Fruit fly (Drosophila melanogaster): ENCODE measurements around the gene to.

DNA sequence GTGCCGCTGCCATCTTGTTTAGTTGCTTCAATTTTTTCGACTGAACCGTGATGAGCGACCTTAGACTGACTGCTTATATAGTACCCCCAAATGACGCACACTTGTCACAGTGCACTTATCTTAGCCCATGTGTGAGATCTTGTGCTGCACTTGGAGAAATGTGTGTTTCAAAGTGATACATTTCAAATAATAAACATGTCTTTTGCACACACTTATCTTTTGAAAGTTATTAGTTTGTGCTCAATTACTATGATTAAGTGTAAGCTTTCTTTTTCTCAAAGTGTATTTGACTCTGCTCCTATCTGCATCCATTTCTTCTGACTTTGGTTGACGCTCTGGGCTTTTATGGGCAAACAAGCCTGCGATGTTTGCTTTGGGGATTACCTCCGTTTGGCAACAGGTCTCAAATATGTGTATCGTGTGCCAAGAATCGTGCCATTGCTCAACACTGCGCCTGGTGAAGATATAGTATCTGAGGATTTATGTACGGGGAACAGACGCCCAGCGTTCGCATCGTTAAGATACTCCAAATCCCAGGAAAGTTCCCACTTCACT is 39.9 kb downstream of the to start, which contains the start of gene CG10514:
- no peak for TF ChIP-seq Rel (GFP tag; optimal IDR thresholded peaks at IDR 0.05)
- no peak for TF ChIP-seq Rel (tag; optimal IDR thresholded peaks at IDR 0.05)
- no peak for TF ChIP-seq GATAd (GFP tag; optimal IDR thresholded peaks at IDR 0.05)
- no peak for TF ChIP-seq sage (GFP tag; optimal IDR thresholded peaks at IDR 0.05)
- no peak for TF ChIP-seq Hnf4 (GFP tag; optimal IDR thresholded peaks at IDR 0.05)
- TF ChIP-seq Dfd (GFP tag; optimal IDR thresholded peaks at IDR 0.05) = no peak
- no peak for TF ChIP-seq tai (GFP tag; optimal IDR thresholded peaks at IDR 0.05)

All from whole organism, wandering third instar larva.